Fruit fly (Drosophila melanogaster) whole organism, adult: ENCODE measurements around the gene Hpd.

Experiments
- CG11617 ChIP-seq: fragments of 200-800 bp; sonication (Bioruptor generic); optimal IDR thresholded peaks from 2 replicates; lab custom pipeline; 2017; ENCODE audit warnings: mild to moderate bottlenecking, missing biosample characterization, missing genetic modification reagents, missing genetic modification characterization
- CG12768 ChIP-seq: fragments of 200-800 bp; sonication (Bioruptor generic); optimal IDR thresholded peaks from 2 replicates; lab custom pipeline; 2017; ENCODE audit warnings: missing biosample characterization, missing genetic modification characterization, mild to moderate bottlenecking, moderate library complexity, missing genetic modification reagents
- CG14711 ChIP-seq: fragments of 200-800 bp; sonication (Bioruptor generic); optimal IDR thresholded peaks from 2 replicates; lab custom pipeline; 2018; ENCODE audit warnings: missing biosample characterization, mild to moderate bottlenecking, missing genetic modification characterization, moderate library complexity
- CG1620 ChIP-seq: fragments of 200-800 bp; sonication (Bioruptor generic); optimal IDR thresholded peaks from 2 replicates; lab custom pipeline; 2016; ENCODE audit warnings: missing biosample characterization, missing genetic modification characterization
- CG33017 ChIP-seq: fragments of 200-800 bp; sonication (Bioruptor generic); optimal IDR thresholded peaks from 2 replicates; lab custom pipeline; 2018; ENCODE audit warnings: missing biosample characterization, mild to moderate bottlenecking, missing genetic modification characterization, moderate library complexity
- CG5204 ChIP-seq: fragments of 200-800 bp; sonication (Bioruptor generic); optimal IDR thresholded peaks from 2 replicates; lab custom pipeline; 2016; ENCODE audit warnings: missing biosample characterization, missing genetic modification characterization
- CG7045 ChIP-seq: fragments of 200-800 bp; sonication (Bioruptor generic); optimal IDR thresholded peaks from 2 replicates; lab custom pipeline; 2017; ENCODE audit warnings: missing biosample characterization, mild to moderate bottlenecking, missing genetic modification characterization
- CG7101 ChIP-seq: fragments of 200-800 bp; sonication (Bioruptor generic); optimal IDR thresholded peaks from 2 replicates; lab custom pipeline; 2018; ENCODE audit warnings: missing biosample characterization, mild to moderate bottlenecking, missing genetic modification characterization, moderate library complexity
- Clk ChIP-seq: fragments of 200-800 bp; sonication (Bioruptor generic); optimal IDR thresholded peaks from 2 replicates; lab custom pipeline; 2017; ENCODE audit warnings: missing biosample characterization, missing genetic modification characterization
- Crg-1 ChIP-seq: fragments of 200-800 bp; sonication (Bioruptor generic); optimal IDR thresholded peaks from 2 replicates; lab custom pipeline; 2016; ENCODE audit warnings: missing biosample characterization, missing genetic modification characterization
- Hr96 ChIP-seq: fragments of 200-800 bp; sonication (Bioruptor generic); optimal IDR thresholded peaks from 2 replicates; lab custom pipeline; 2016; ENCODE audit warnings: missing biosample characterization, missing genetic modification characterization
- Mnt ChIP-seq: fragments of 200-800 bp; sonication (Bioruptor generic); optimal IDR thresholded peaks from 2 replicates; lab custom pipeline; 2016; ENCODE audit warnings: missing biosample characterization, mild to moderate bottlenecking, missing genetic modification characterization
- bab1 ChIP-seq: fragments of 200-800 bp; sonication (Bioruptor generic); optimal IDR thresholded peaks from 3 replicates; lab custom pipeline; 2019; ENCODE audit warnings: missing biosample characterization, mild to moderate bottlenecking, missing genetic modification characterization, moderate library complexity
- cic ChIP-seq: fragments of 200-800 bp; sonication (Bioruptor generic); optimal IDR thresholded peaks from 2 replicates; lab custom pipeline; 2017; ENCODE audit warnings: missing biosample characterization, mild to moderate bottlenecking, missing genetic modification characterization, moderate library complexity
- cnc ChIP-seq, 2 experiments: fragments of >200 bp; optimal IDR thresholded peaks; 2 replicates each; lab custom pipeline; 2017
- kay ChIP-seq: fragments of 200-800 bp; sonication (Bioruptor generic); peaks from one replicate; lab custom pipeline; 2016; ENCODE audit warnings: missing biosample characterization, missing genetic modification characterization, borderline replicate concordance
- ovo ChIP-seq: fragments of 200-800 bp; sonication (Bioruptor generic); optimal IDR thresholded peaks from 2 replicates; lab custom pipeline; 2016; ENCODE audit warnings: missing biosample characterization, missing genetic modification characterization
- pad ChIP-seq: fragments of 200-800 bp; sonication (Bioruptor generic); optimal IDR thresholded peaks from 3 replicates; lab custom pipeline; 2017; ENCODE audit warnings: missing biosample characterization, missing genetic modification characterization, mild to moderate bottlenecking, moderate library complexity, missing genetic modification reagents
- tj ChIP-seq: fragments of 200-800 bp; sonication (Bioruptor generic); optimal IDR thresholded peaks from 3 replicates; lab custom pipeline; 2017; ENCODE audit warnings: missing biosample characterization, mild to moderate bottlenecking, missing genetic modification characterization, moderate library complexity
- toe ChIP-seq: fragments of 200-800 bp; sonication (Bioruptor generic); optimal IDR thresholded peaks from 2 replicates; lab custom pipeline; 2016; ENCODE audit warnings: missing biosample characterization, missing genetic modification characterization

The Hpd gene

dm6 chr3L:20403493-20404379 lies 35.9 kb downstream of the Hpd start:
- TF ChIP-seq cic (GFP tag; lab: Kevin White, UChicago) (no peak), bab1 (GFP tag; lab: Kevin White, UChicago) (peak; percentile 10)

- TF ChIP-seq CG5204 (GFP tag; lab: Kevin White, UChicago): no peak
- no peak for TF ChIP-seq CG7045 (GFP tag; lab: Kevin White, UChicago)
- no peak for TF ChIP-seq CG14711 (tag; lab: Kevin White, UChicago)
- TF ChIP-seq CG1620 (GFP tag; lab: Kevin White, UChicago): no peak
- no peak for TF ChIP-seq CG12768 (GFP tag; lab: Kevin White, UChicago)
- no peak for TF ChIP-seq pad (GFP tag; lab: Kevin White, UChicago)
- no peak for TF ChIP-seq cnc (optimal IDR thresholded peaks at IDR 0.05; lab: Kevin White, UChicago)
- no peak for TF ChIP-seq kay (GFP tag; lab: Kevin White, UChicago)
- no peak for TF ChIP-seq Crg-1 (GFP tag; lab: Kevin White, UChicago)
- no peak for TF ChIP-seq bab1 (GFP tag; lab: Kevin White, UChicago)
- TF ChIP-seq Hr96: no peak
- TF ChIP-seq CG7101 (tag; lab: Kevin White, UChicago): no peak
- no peak for TF ChIP-seq cic (GFP tag; lab: Kevin White, UChicago)
- TF ChIP-seq CG11617 (GFP tag; lab: Kevin White, UChicago): no peak
- no peak for TF ChIP-seq CG33017 (tag; lab: Kevin White, UChicago)
- no peak for TF ChIP-seq Clk
- no peak for TF ChIP-seq tj
- TF ChIP-seq toe: no peak
- TF ChIP-seq ovo: no peak
These were observed 36.8 kb downstream of the Hpd start for dm6 chr3L:20402665-20403492.

- TF ChIP-seq CG14711 (tag; lab: Kevin White, UChicago) (peak; percentile 21), ovo (peak; percentile 62), Mnt (peak; percentile 94), CG1620 (GFP tag; lab: Kevin White, UChicago) (no peak), tj (peak; percentile 41), CG7101 (tag; lab: Kevin White, UChicago) (peak; percentile 59), cic (GFP tag; lab: Kevin White, UChicago) (peak; percentile 73), kay (GFP tag; lab: Kevin White, UChicago) (no peak), CG12768 (GFP tag; lab: Kevin White, UChicago) (peak; percentile 50), CG5204 (GFP tag; lab: Kevin White, UChicago) (no peak), CG7045 (GFP tag; lab: Kevin White, UChicago) (peak; percentile 54), bab1 (GFP tag; lab: Kevin White, UChicago) (peak; percentile 70), toe (no peak), pad (GFP tag; lab: Kevin White, UChicago) (peak; percentile 24), Clk (no peak), Crg-1 (GFP tag; lab: Kevin White, UChicago) (peak; percentile 14), Hr96 (no peak), CG33017 (tag; lab: Kevin White, UChicago) (peak; percentile 64), cnc (optimal IDR thresholded peaks at IDR 0.05; lab: Kevin White, UChicago) (no peak), CG11617 (GFP tag; lab: Kevin White, UChicago) (peak; percentile 64)
These were observed 38.4 kb downstream of the Hpd start, which contains the start of gene trbl for dm6 chr3L:20401026-20401912. trbl (minus strand) TSS chr3L:20401609.

dm6 chr3L:20400515-20400914 lies 39.2 kb downstream of the Hpd start:
- TF ChIP-seq kay (GFP tag; lab: Kevin White, UChicago): no peak
- no peak for TF ChIP-seq toe
- TF ChIP-seq CG14711 (tag; lab: Kevin White, UChicago): no peak
- no peak for TF ChIP-seq Hr96
- no peak for TF ChIP-seq CG7101 (tag; lab: Kevin White, UChicago)
- no peak for TF ChIP-seq CG1620 (GFP tag; lab: Kevin White, UChicago)

- TF ChIP-seq CG5204 (GFP tag; lab: Kevin White, UChicago) (peak; percentile 72), CG1620 (GFP tag; lab: Kevin White, UChicago) (peak; percentile 74), Hr96 (peak; percentile 73), CG12768 (GFP tag; lab: Kevin White, UChicago) (peak; percentile 73), bab1 (GFP tag; lab: Kevin White, UChicago) (peak; percentile 88), CG33017 (tag; lab: Kevin White, UChicago) (peak; percentile 89), kay (GFP tag; lab: Kevin White, UChicago) (peak; percentile 91), cic (GFP tag; lab: Kevin White, UChicago) (no peak), Clk (no peak), Crg-1 (GFP tag; lab: Kevin White, UChicago) (peak; percentile 55), tj (peak; percentile 76), CG11617 (GFP tag; lab: Kevin White, UChicago) (peak; percentile 82), CG14711 (tag; lab: Kevin White, UChicago) (peak; percentile 79), pad (GFP tag; lab: Kevin White, UChicago) (peak; percentile 72), CG7101 (tag; lab: Kevin White, UChicago) (peak; percentile 84), toe (peak; percentile 68), ovo (peak; percentile 61), cnc (optimal IDR thresholded peaks at IDR 0.05; lab: Kevin White, UChicago) (no peak), Mnt (peak; percentile 31), CG7045 (GFP tag; lab: Kevin White, UChicago) (peak; percentile 79)
These were observed 40.0 kb downstream of the Hpd start for dm6 chr3L:20399550-20400109.
